Worm (Caenorhabditis elegans) whole organism, L2 larva: ENCODE measurements around the gene F08G5.3.

Experiments
- egl-27 ChIP-seq: sonication (generic microtip); optimal IDR thresholded peaks from 3 replicates; lab custom pipeline; 2017; ENCODE audit warnings: missing biosample characterization, missing genetic modification reagents, missing genetic modification characterization
- nhr-10 ChIP-seq: sonication (generic microtip); optimal IDR thresholded peaks from 2 replicates; lab custom pipeline; 2017; ENCODE audit warnings: missing biosample characterization, missing genetic modification characterization
- ztf-11 ChIP-seq: sonication (generic microtip); optimal IDR thresholded peaks from 2 replicates; lab custom pipeline; 2017; ENCODE audit warnings: missing biosample characterization, missing genetic modification characterization

DNA sequence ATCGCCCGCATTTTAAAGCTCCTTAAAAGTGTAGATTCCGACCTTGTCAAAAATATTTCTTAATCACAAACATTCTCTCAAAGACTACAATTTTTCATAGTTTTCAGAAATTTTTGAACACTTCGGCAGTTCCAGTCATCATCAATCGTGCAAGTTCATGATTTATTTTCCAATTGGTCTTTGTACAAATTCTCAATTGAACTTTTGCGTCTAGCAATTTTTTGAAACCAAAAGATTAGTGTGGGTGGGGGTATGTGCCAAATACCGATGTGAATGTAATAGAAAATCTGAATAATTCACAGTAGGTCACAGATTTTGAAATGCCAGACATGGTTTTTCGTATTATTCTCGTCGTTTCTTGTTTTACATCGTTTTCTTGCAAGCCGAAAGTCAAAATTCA, 21.0 kb upstream of the F08G5.3 start, which contains the start of gene clec-185:
- TF ChIP-seq egl-27 (tag; lab: Kevin White, UChicago) (no peak), ztf-11 (no peak), nhr-10 (tag; lab: Kevin White, UChicago) (no peak)
